Worm (Caenorhabditis elegans): ENCODE data around the gene C45G9.10.

The C45G9.10 gene

DNA sequence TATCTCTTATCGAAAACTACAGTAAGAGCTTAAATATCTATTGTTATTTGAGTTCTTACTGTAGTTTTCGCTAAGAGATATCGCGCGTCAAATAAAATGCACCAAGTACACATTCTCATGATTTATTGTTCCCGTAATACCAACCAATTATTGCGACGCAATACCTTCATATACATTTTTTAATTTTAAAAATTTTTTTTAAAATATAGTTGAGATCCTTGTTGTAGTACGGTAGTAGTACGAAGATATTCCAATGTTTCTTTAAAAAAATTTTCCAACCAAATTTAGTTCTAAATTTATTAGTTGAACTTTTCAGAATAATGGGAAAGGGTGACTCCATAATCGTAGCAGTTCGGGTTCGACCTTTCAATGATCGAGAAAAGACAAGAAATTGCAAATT, 31.1 kb downstream of the C45G9.10 start, which contains the start of gene klp-6:
Gene klp-6, plus strand, starts transcription at position 301 of the 400 bp plus-strand sequence.
- TF ChIP-seq ceh-58 (GFP tag; IDR thresholded peaks at IDR 0.05) (no peak), F37B4.10 (GFP tag; IDR thresholded peaks at IDR 0.05) (no peak), nhr-90 (tag; optimal IDR thresholded peaks at IDR 0.05) (no peak)

DNA sequence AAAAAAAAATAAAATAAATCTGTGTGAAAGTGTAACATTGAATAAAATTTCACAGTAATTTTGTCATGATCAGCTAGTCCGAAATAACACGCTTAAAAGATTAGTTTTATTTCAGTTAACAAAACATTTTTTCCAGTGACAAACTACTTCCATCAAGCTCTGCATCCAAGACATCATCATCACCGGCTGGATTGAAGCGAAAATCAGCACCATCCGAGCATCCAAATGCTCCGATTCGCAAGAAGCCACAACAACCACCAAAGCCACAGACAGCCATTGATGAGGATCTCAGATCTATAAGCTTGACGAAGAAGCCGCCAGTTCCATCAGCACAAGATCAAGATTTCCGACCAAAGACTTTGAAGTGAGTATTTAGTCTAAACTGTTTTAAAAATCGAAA, 34.5 kb downstream of the C45G9.10 start:
- TF ChIP-seq F39B2.1 (GFP tag; IDR thresholded peaks at IDR 0.05) (no peak), ceh-27 (GFP tag; optimal IDR thresholded peaks at IDR 0.05) (no peak), ztf-25 (GFP tag; IDR thresholded peaks at IDR 0.05) (no peak), ama-1 (optimal IDR thresholded peaks at IDR 0.05) (no peak), ama-1 (GFP tag; optimal IDR thresholded peaks at IDR 0.05) (no peak), atf-7 (tag; optimal IDR thresholded peaks at IDR 0.05) (peak; percentile 22), lin-54 (GFP tag; optimal IDR thresholded peaks at IDR 0.05) (no peak), rec-8 (tag; optimal IDR thresholded peaks at IDR 0.05) (no peak), ceh-91 (GFP tag; IDR thresholded peaks at IDR 0.05) (no peak), nhr-120 (GFP tag; IDR thresholded peaks at IDR 0.05) (no peak), hlh-26 (GFP tag; conservative IDR thresholded peaks at IDR 0.05) (no peak), hmg-1.2 (GFP tag; IDR thresholded peaks at IDR 0.05) (0 out of 2 replicates have a peak, but pooled peaks have one; percentile 3), nhr-90 (tag; optimal IDR thresholded peaks at IDR 0.05) (no peak), let-607 (tag; optimal IDR thresholded peaks at IDR 0.05) (no peak), hmg-20 (GFP tag; IDR thresholded peaks at IDR 0.05) (0 out of 2 replicates have a peak, but pooled peaks have one; percentile 14), lin-26 (GFP tag; IDR thresholded peaks at IDR 0.05) (no peak), pha-4 (tag; optimal IDR thresholded peaks at IDR 0.05) (no peak), C06A6.2 (GFP tag; conservative IDR thresholded peaks at IDR 0.05) (no peak), chd-7 (tag; optimal IDR thresholded peaks at IDR 0.05) (no peak), snpc-4 (GFP tag; optimal IDR thresholded peaks at IDR 0.05) (no peak), snpc-4 (tag; optimal IDR thresholded peaks at IDR 0.05) (no peak), F52B5.7 (tag; optimal IDR thresholded peaks at IDR 0.05) (no peak)

DNA sequence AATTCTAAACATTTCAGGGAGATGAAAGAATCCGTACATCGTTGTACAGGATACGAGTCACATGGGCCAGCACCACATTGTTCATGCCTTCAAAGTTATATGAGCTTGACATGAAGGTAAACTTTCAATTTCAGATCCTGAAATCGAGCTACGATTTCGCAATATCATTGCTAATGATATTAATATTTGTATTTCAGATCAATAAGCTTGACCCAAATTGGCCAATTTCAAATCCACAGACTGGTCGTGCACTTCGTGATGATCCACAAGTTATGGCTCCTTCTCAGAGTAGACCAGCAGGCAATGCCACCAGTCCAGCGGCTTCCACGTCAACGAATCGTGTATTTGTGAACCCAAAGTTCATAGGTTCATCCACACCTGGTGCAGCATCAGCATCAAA, 35.3 kb downstream of the C45G9.10 start:
- TF ChIP-seq cebp-1 (GFP tag; IDR thresholded peaks at IDR 0.05) = no peak
- TF ChIP-seq cebp-1 (tag; optimal IDR thresholded peaks at IDR 0.05) = peak; percentile 64
- TF ChIP-seq dpff-1 (tag; optimal IDR thresholded peaks at IDR 0.05) = no peak

DNA sequence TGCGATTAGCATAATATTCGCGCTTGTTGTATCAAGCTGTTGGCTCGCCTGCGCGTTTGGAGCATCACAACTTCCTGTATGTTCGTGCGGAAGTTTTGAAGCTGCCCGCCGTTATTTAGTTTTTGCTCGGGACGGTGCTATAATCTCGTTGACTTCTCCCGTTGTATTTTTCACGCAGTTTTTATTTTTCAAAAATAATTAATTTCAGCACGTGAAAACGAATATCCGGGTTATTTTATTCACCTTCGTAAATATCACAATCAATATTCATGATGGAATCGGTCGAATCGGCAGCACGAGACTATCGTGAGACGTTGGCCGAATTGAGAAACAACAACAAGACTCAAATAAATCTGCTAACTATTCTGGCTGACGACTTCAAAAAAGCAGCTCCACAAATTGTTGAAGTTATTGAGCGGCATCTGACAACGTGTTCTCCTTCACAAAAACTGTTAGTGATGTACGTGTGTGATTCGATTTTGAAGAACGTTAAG, 36.5 kb downstream of the C45G9.10 start:
- TF ChIP-seq hmg-20 (GFP tag; IDR thresholded peaks at IDR 0.05) (0 out of 2 replicates have a peak, but pooled peaks have one; percentile 5), lin-35 (GFP tag; optimal IDR thresholded peaks at IDR 0.05) (peak in 1 of 3 experiments; percentile 20), ceh-91 (GFP tag; IDR thresholded peaks at IDR 0.05) (0 out of 2 replicates have a peak, but pooled peaks have one; percentile 24), hsf-1 (GFP tag; IDR thresholded peaks at IDR 0.05) (no peak; the same call in 1 of the 2 replicates), ztf-26 (tag; optimal IDR thresholded peaks at IDR 0.05) (peak; percentile 66), hmg-1.2 (GFP tag; IDR thresholded peaks at IDR 0.05) (peak; percentile 27; the same call in 1 of the 2 replicates), cebp-2 (GFP tag; IDR thresholded peaks at IDR 0.05) (no peak), ceh-27 (GFP tag; optimal IDR thresholded peaks at IDR 0.05) (no peak), ztf-28 (GFP tag; IDR thresholded peaks at IDR 0.05) (0 out of 2 replicates have a peak, but pooled peaks have one; percentile 19), ekl-4 (GFP tag; IDR thresholded peaks at IDR 0.05) (peak; percentile 51; the same call in 1 of the 2 replicates), ets-4 (GFP tag; optimal IDR thresholded peaks at IDR 0.05) (no peak), ztf-6 (GFP tag; IDR thresholded peaks at IDR 0.05) (no peak), pha-4 (tag; optimal IDR thresholded peaks at IDR 0.05) (peak; percentile 2), chd-7 (tag; optimal IDR thresholded peaks at IDR 0.05) (peak; percentile 27), lin-54 (GFP tag; optimal IDR thresholded peaks at IDR 0.05) (peak; percentile 52), akir-1 (GFP tag; optimal IDR thresholded peaks at IDR 0.05) (no peak), C06A6.2 (GFP tag; conservative IDR thresholded peaks at IDR 0.05) (no peak), nfya-1 (tag; optimal IDR thresholded peaks at IDR 0.05; ENCODE audit: borderline replicate concordance, insufficient read depth) (no peak), F22D6.2 (tag; optimal IDR thresholded peaks at IDR 0.05) (no peak), nhr-90 (tag; optimal IDR thresholded peaks at IDR 0.05) (peak; percentile 45), Y79H2A.3 (GFP tag; conservative IDR thresholded peaks at IDR 0.05) (peak; percentile 67; the same call in 1 of the 2 replicates), dox-1 (GFP tag; IDR thresholded peaks at IDR 0.05) (peak; percentile 66), nhr-179 (tag; optimal IDR thresholded peaks at IDR 0.05) (no peak), lir-1 (GFP tag; conservative IDR thresholded peaks at IDR 0.05) (peak; percentile 55; the same call in 1 of the 2 replicates), D2030.7 (GFP tag; IDR thresholded peaks at IDR 0.05) (peak; percentile 55)
